Fruit fly (Drosophila melanogaster) whole organism: ENCODE measurements around the gene CG10587.

ENCODE experiments used
- CG8478 ChIP-seq: fragments of >200 bp; optimal IDR thresholded peaks from 2 replicates; lab custom pipeline; 2018; ENCODE audit warnings: inconsistent platforms
- EcR ChIP-seq, 2 experiments: fragments of >200 bp; optimal IDR thresholded peaks; 2 replicates each; lab custom pipeline; 2017; ENCODE audit warnings: missing biosample characterization in 2 of 2, missing genetic modification characterization in 2 of 2, missing genetic modification reagents in 2 of 2

- TF ChIP-seq CG8478 (lab: Kevin White, UChicago): no peak
- TF ChIP-seq EcR (GFP tag; optimal IDR thresholded peaks at IDR 0.05; lab: Kevin White, UChicago): no peak
Measured at dm6 chr3L:20948404-20948803, 14.0 kb downstream of the CG10587 start.
